Worm (Caenorhabditis elegans) whole organism, young adult: ENCODE results near the gene T28C6.7.

Source experiments
- B0261.1 ChIP-seq: sonication (generic microtip); optimal IDR thresholded peaks from 2 replicates; lab custom pipeline; 2016; ENCODE audit warnings: mild to moderate bottlenecking, missing genetic modification characterization, moderate library complexity, missing compliant biosample characterization
- B0336.3 ChIP-seq: fragments of 200-800 bp; sonication (Bioruptor generic); IDR thresholded peaks from 2 replicates; pipeline ENCODE4 v1.3.6; 2022; ENCODE audit warnings: missing genetic modification characterization, missing compliant biosample characterization
- D2030.7 ChIP-seq: fragments of 200-800 bp; sonication (Bioruptor generic); IDR thresholded peaks from 2 replicates; pipeline ENCODE4 v1.3.6; 2022; ENCODE audit warnings: missing genetic modification reagents, missing genetic modification characterization, missing compliant biosample characterization
- F23B12.7 ChIP-seq: sonication (generic microtip); optimal IDR thresholded peaks from 2 replicates; lab custom pipeline; 2017; ENCODE audit warnings: missing genetic modification characterization, mild to moderate bottlenecking, missing compliant biosample characterization, antibody characterized with exemption, moderate library complexity; ENCODE audit not compliant: insufficient read depth
- F33H1.4 ChIP-seq: fragments of 200-800 bp; sonication (Bioruptor generic); IDR thresholded peaks from 2 replicates; pipeline ENCODE4 v1.3.6; 2022; ENCODE audit warnings: missing genetic modification reagents, missing genetic modification characterization, missing compliant biosample characterization
- F37B4.10 ChIP-seq: fragments of 200-800 bp; sonication (Bioruptor generic); IDR thresholded peaks from 2 replicates; pipeline ENCODE4 v1.3.6; 2022; ENCODE audit warnings: missing genetic modification characterization, missing compliant biosample characterization
- F49E8.2 ChIP-seq: sonication (generic microtip); optimal IDR thresholded peaks from 3 replicates; lab custom pipeline; 2017; ENCODE audit warnings: missing genetic modification characterization, mild to moderate bottlenecking, missing compliant biosample characterization, antibody characterized with exemption, moderate library complexity; ENCODE audit not compliant: insufficient read depth
- F55B11.4 ChIP-seq: sonication (generic microtip); optimal IDR thresholded peaks from 2 replicates; lab custom pipeline; 2016; ENCODE audit warnings: missing compliant biosample characterization, missing genetic modification characterization, borderline replicate concordance; ENCODE audit not compliant: insufficient read depth
- T07F8.4 ChIP-seq: sonication (generic microtip); optimal IDR thresholded peaks from 2 replicates; lab custom pipeline; 2016; ENCODE audit warnings: mild to moderate bottlenecking, missing genetic modification characterization, moderate library complexity, missing compliant biosample characterization
- Y56A3A.18 ChIP-seq: fragments of 200-800 bp; sonication (Bioruptor generic); IDR thresholded peaks from 2 replicates; pipeline ENCODE4 v1.3.6; 2022; ENCODE audit warnings: missing genetic modification reagents, missing genetic modification characterization, missing compliant biosample characterization
- Y67H2A.10 ChIP-seq: fragments of 200-800 bp; sonication (Bioruptor generic); conservative IDR thresholded peaks from 2 replicates; pipeline ENCODE4 v1.3.6; 2022; ENCODE audit warnings: missing genetic modification reagents, missing genetic modification characterization, missing compliant biosample characterization
- Y79H2A.3 ChIP-seq: fragments of 200-800 bp; sonication (Bioruptor generic); conservative IDR thresholded peaks from 2 replicates; pipeline ENCODE4 v1.3.6; 2022; ENCODE audit warnings: missing genetic modification reagents, missing genetic modification characterization, missing compliant biosample characterization
- ama-1 ChIP-seq, 3 experiments: fragments of 150-350 bp in 1 of 3; sonication (generic microtip) in 2 of 3; optimal IDR thresholded peaks; 2 replicates each; lab custom pipeline; 2014 to 2018; ENCODE audit warnings: missing biosample characterization in 2 of 3, missing genetic modification characterization in 2 of 3, missing genetic modification reagents in 2 of 3
- aptf-3 ChIP-seq: fragments of 200-800 bp; sonication (Bioruptor generic); IDR thresholded peaks from 2 replicates; pipeline ENCODE4 v1.3.6; 2022; ENCODE audit warnings: missing genetic modification characterization, missing compliant biosample characterization
- atf-7 ChIP-seq: sonication (generic microtip); optimal IDR thresholded peaks from 2 replicates; lab custom pipeline; 2017; ENCODE audit warnings: mild to moderate bottlenecking, missing genetic modification characterization, missing compliant biosample characterization
- athp-1 ChIP-seq: sonication (generic microtip); optimal IDR thresholded peaks from 2 replicates; lab custom pipeline; 2017; ENCODE audit warnings: mild to moderate bottlenecking, missing genetic modification characterization, missing compliant biosample characterization
- attf-5 ChIP-seq: fragments of 200-800 bp; sonication (Bioruptor generic); optimal IDR thresholded peaks from 2 replicates; lab custom pipeline; 2018; ENCODE audit warnings: mild to moderate bottlenecking, missing genetic modification characterization, missing compliant biosample characterization
- bed-1 ChIP-seq: fragments of 200-800 bp; sonication (Bioruptor generic); IDR thresholded peaks from 2 replicates; pipeline ENCODE4 v1.3.6; 2022; ENCODE audit warnings: missing genetic modification reagents, missing genetic modification characterization, missing compliant biosample characterization
- cebp-2 ChIP-seq: fragments of 200-800 bp; sonication (Bioruptor generic); IDR thresholded peaks from 2 replicates; pipeline ENCODE4 v1.3.6; 2022; ENCODE audit warnings: missing genetic modification characterization, missing compliant biosample characterization
- ceh-27 ChIP-seq: fragments of 200-800 bp; sonication (Bioruptor generic); optimal IDR thresholded peaks from 2 replicates; lab custom pipeline; 2018; ENCODE audit warnings: mild to moderate bottlenecking, missing genetic modification characterization, moderate library complexity, missing compliant biosample characterization
- efl-1 ChIP-seq: fragments of 150-350 bp; optimal IDR thresholded peaks from 2 replicates; lab custom pipeline; 2014; ENCODE audit warnings: missing biosample characterization, missing genetic modification reagents, missing genetic modification characterization
- egl-18 ChIP-seq: fragments of 200-800 bp; sonication (Bioruptor generic); IDR thresholded peaks from 2 replicates; pipeline ENCODE4 v1.3.6; 2022; ENCODE audit warnings: missing genetic modification reagents, missing genetic modification characterization, missing compliant biosample characterization
- egrh-3 ChIP-seq: fragments of 200-800 bp; sonication (Bioruptor generic); IDR thresholded peaks from 2 replicates; pipeline ENCODE4 v1.3.6; 2022; ENCODE audit warnings: missing genetic modification reagents, missing genetic modification characterization, missing compliant biosample characterization
- ets-4 ChIP-seq: fragments of 200-800 bp; sonication (Bioruptor generic); optimal IDR thresholded peaks from 2 replicates; lab custom pipeline; 2018; ENCODE audit warnings: mild to moderate bottlenecking, missing genetic modification characterization, missing compliant biosample characterization
- him-1 ChIP-seq: sonication (generic microtip); optimal IDR thresholded peaks from 2 replicates; lab custom pipeline; 2016; ENCODE audit warnings: missing genotype, missing genetic modification reagents, missing genetic modification characterization, missing compliant biosample characterization
- hlh-12 ChIP-seq: sonication (generic microtip); optimal IDR thresholded peaks from 2 replicates; lab custom pipeline; 2016; ENCODE audit warnings: missing genetic modification characterization, missing compliant biosample characterization
- hlh-26 ChIP-seq: fragments of 200-800 bp; sonication (Bioruptor generic); conservative IDR thresholded peaks from 2 replicates; pipeline ENCODE4 v1.3.6; 2022; ENCODE audit warnings: missing genetic modification reagents, missing genetic modification characterization, missing compliant biosample characterization
- hmg-1.2 ChIP-seq: fragments of 200-800 bp; sonication (Bioruptor generic); IDR thresholded peaks from 2 replicates; pipeline ENCODE4 v1.3.6; 2022; ENCODE audit warnings: missing genetic modification reagents, missing genetic modification characterization, missing compliant biosample characterization
- hmg-20 ChIP-seq: fragments of 200-800 bp; sonication (Bioruptor generic); IDR thresholded peaks from 2 replicates; pipeline ENCODE4 v1.3.6; 2022; ENCODE audit warnings: missing genetic modification reagents, missing genetic modification characterization, missing compliant biosample characterization
- let-607 ChIP-seq, 2 experiments: fragments of 200-800 bp in 1 of 2; sonication (Bioruptor generic) in 1 of 2; sonication (generic microtip) in 1 of 2; optimal IDR thresholded peaks; 2 replicates each; lab custom pipeline; 2016 to 2018; ENCODE audit warnings: mild to moderate bottlenecking in 2 of 2, missing compliant biosample characterization in 2 of 2, missing genetic modification characterization in 2 of 2, moderate library complexity in 2 of 2, missing genotype in 1 of 2
- lin-40 ChIP-seq: sonication (generic microtip); optimal IDR thresholded peaks from 2 replicates; lab custom pipeline; 2016; ENCODE audit warnings: missing genetic modification characterization, mild to moderate bottlenecking, missing compliant biosample characterization, missing genotype, missing genetic modification reagents
- lir-1 ChIP-seq: fragments of 200-800 bp; sonication (Bioruptor generic); conservative IDR thresholded peaks from 2 replicates; pipeline ENCODE4 v1.3.6; 2022; ENCODE audit warnings: missing genetic modification reagents, missing genetic modification characterization, missing compliant biosample characterization
- lsy-27 ChIP-seq: sonication (generic microtip); optimal IDR thresholded peaks from 2 replicates; lab custom pipeline; 2017; ENCODE audit warnings: missing genetic modification characterization, mild to moderate bottlenecking, missing compliant biosample characterization, antibody characterized with exemption, missing genotype, borderline replicate concordance; ENCODE audit not compliant: insufficient read depth
- madf-10 ChIP-seq: sonication (generic microtip); optimal IDR thresholded peaks from 2 replicates; lab custom pipeline; 2016; ENCODE audit warnings: mild to moderate bottlenecking, missing genetic modification characterization, missing compliant biosample characterization
- madf-6 ChIP-seq: fragments of 200-800 bp; sonication (Bioruptor generic); IDR thresholded peaks from 2 replicates; pipeline ENCODE4 v1.3.6; 2022; ENCODE audit warnings: missing genetic modification reagents, missing genetic modification characterization, missing compliant biosample characterization
- mcd-1 ChIP-seq: fragments of 200-800 bp; sonication (Bioruptor generic); IDR thresholded peaks from 2 replicates; pipeline ENCODE4 v1.3.6; 2022; ENCODE audit warnings: missing genetic modification reagents, missing genetic modification characterization, missing compliant biosample characterization
- rcor-1 ChIP-seq: fragments of 200-800 bp; sonication (Bioruptor generic); IDR thresholded peaks from 2 replicates; pipeline ENCODE4 v1.3.6; 2022; ENCODE audit warnings: missing genetic modification reagents, missing genetic modification characterization, missing compliant biosample characterization
- rec-8 ChIP-seq, 2 experiments: sonication (generic microtip); optimal IDR thresholded peaks; 2 replicates each; lab custom pipeline; 2016; ENCODE audit warnings: mild to moderate bottlenecking in 2 of 2, missing genetic modification characterization in 2 of 2, missing genetic modification reagents in 2 of 2, missing genotype in 2 of 2, missing biosample characterization in 1 of 2, missing compliant biosample characterization in 1 of 2, moderate library complexity in 1 of 2
- rpc-1 ChIP-seq, 2 experiments: fragments of 150-350 bp in 1 of 2; sonication (generic microtip) in 1 of 2; optimal IDR thresholded peaks; 2 replicates each; lab custom pipeline; 2014 to 2018; ENCODE audit warnings: missing biosample characterization in 1 of 2, missing genetic modification characterization in 1 of 2, missing genetic modification reagents in 1 of 2, missing genotype in 1 of 2
- sdz-38 ChIP-seq: sonication (generic microtip); optimal IDR thresholded peaks from 2 replicates; lab custom pipeline; 2016; ENCODE audit warnings: missing genotype, missing genetic modification characterization, missing compliant biosample characterization
- sea-2 ChIP-seq: fragments of 200-800 bp; sonication (Bioruptor generic); IDR thresholded peaks from 2 replicates; pipeline ENCODE4 v1.3.6; 2022; ENCODE audit warnings: missing genetic modification characterization, missing compliant biosample characterization
- snpc-1.3 ChIP-seq: sonication (generic microtip); optimal IDR thresholded peaks from 2 replicates; lab custom pipeline; 2017; ENCODE audit warnings: missing genetic modification characterization, mild to moderate bottlenecking, missing compliant biosample characterization, antibody characterized with exemption, moderate library complexity, missing genotype, missing genetic modification reagents; ENCODE audit not compliant: insufficient read depth
- snpc-4 ChIP-seq, 5 experiments: fragments of 150-350 bp in 1 of 5; sonication (generic microtip) in 4 of 5; optimal IDR thresholded peaks; 2 replicates each; lab custom pipeline; 2014 to 2018; ENCODE audit warnings: missing genetic modification characterization in 5 of 5, missing biosample characterization in 3 of 5, antibody characterized with exemption in 2 of 5, mild to moderate bottlenecking in 2 of 5, missing compliant biosample characterization in 2 of 5, missing genotype in 2 of 5, moderate library complexity in 2 of 5, missing genetic modification reagents in 1 of 5
- somi-1 ChIP-seq: fragments of 200-800 bp; sonication (Bioruptor generic); optimal IDR thresholded peaks from 2 replicates; lab custom pipeline; 2018; ENCODE audit warnings: mild to moderate bottlenecking, missing genetic modification characterization, missing compliant biosample characterization
- tbx-9 ChIP-seq: sonication (generic microtip); optimal IDR thresholded peaks from 2 replicates; lab custom pipeline; 2016; ENCODE audit warnings: borderline replicate concordance, missing genetic modification characterization, inconsistent platforms, missing compliant biosample characterization
- ztf-3 ChIP-seq: fragments of 200-800 bp; sonication (Bioruptor generic); optimal IDR thresholded peaks from 2 replicates; lab custom pipeline; 2018; ENCODE audit warnings: mild to moderate bottlenecking, missing genetic modification characterization, missing compliant biosample characterization

Gene T28C6.7

DNA sequence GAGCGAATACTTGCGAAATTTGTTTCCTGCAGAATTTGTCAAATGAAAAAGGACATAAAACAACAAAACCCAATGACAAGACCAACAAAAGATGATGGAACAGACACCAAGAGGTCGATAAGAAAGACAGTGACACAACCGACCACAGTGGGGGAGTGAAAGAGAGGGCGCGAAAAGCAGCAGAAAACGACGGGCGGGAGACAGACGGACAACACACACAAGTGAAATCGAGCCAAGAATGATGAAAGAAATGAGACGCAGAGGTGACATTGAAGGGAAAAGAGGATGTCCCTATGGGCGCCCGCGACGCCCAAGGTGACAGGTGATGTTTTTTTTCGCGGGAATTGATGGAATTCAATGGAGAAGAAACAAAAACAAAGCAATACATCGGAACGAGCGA lies 38.5 kb downstream of the T28C6.7 start (continued):
- no peak for TF ChIP-seq T07F8.4
- no peak for TF ChIP-seq lsy-27
- peak; percentile 55 for TF ChIP-seq B0336.3 (GFP tag; lab: Robert Waterston, UW)
- TF ChIP-seq mcd-1 (GFP tag; lab: Robert Waterston, UW) = 0 out of 2 replicates have a peak, but pooled peaks have one; percentile 32
- no peak for TF ChIP-seq F49E8.2 (tag; lab: Kevin White, UChicago)
- peak; percentile 68 for TF ChIP-seq F23B12.7
- TF ChIP-seq snpc-1.3 = peak; percentile 33
- no peak for TF ChIP-seq ama-1 (optimal IDR thresholded peaks at IDR 0.05; lab: Kevin White, UChicago)
- TF ChIP-seq ama-1 (GFP tag; optimal IDR thresholded peaks at IDR 0.05; lab: Kevin White, UChicago) = no peak
- no peak for TF ChIP-seq rcor-1 (GFP tag; lab: Robert Waterston, UW)
- no peak for TF ChIP-seq F33H1.4 (GFP tag; lab: Robert Waterston, UW)
- peak; percentile 16 for TF ChIP-seq athp-1 (tag; lab: Kevin White, UChicago)
- no peak for TF ChIP-seq B0261.1
- TF ChIP-seq egl-18 (GFP tag; lab: Robert Waterston, UW) = no peak
- no peak for TF ChIP-seq rpc-1 (optimal IDR thresholded peaks at IDR 0.05; lab: Kevin White, UChicago)
- no peak for TF ChIP-seq rpc-1 (tag; optimal IDR thresholded peaks at IDR 0.05; lab: Kevin White, UChicago)
- TF ChIP-seq ztf-3 (GFP tag; lab: Kevin White, UChicago) = no peak
- TF ChIP-seq Y56A3A.18 = peak; percentile 77; the same call in 1 of the 2 replicates
- no peak for TF ChIP-seq him-1 (tag; lab: Kevin White, UChicago)
- TF ChIP-seq somi-1 (GFP tag; lab: Kevin White, UChicago) = peak; percentile 44
- no peak for TF ChIP-seq snpc-4 (GFP tag; optimal IDR thresholded peaks at IDR 0.05; lab: Kevin White, UChicago)
- peak in 2 of 4 experiments; percentile 30 to 41 for TF ChIP-seq snpc-4 (tag; optimal IDR thresholded peaks at IDR 0.05; lab: Kevin White, UChicago)
- TF ChIP-seq atf-7 (tag; lab: Kevin White, UChicago) = peak; percentile 17
- TF ChIP-seq hlh-26 (GFP tag; lab: Robert Waterston, UW) = no peak
- peak; percentile 55; the same call in 1 of the 2 replicates for TF ChIP-seq madf-6 (GFP tag; lab: Robert Waterston, UW)
- no peak for TF ChIP-seq bed-1 (GFP tag; lab: Robert Waterston, UW)
- no peak for TF ChIP-seq sea-2 (GFP tag; lab: Robert Waterston, UW)
- TF ChIP-seq hlh-12 (tag; lab: Kevin White, UChicago) = no peak
- TF ChIP-seq hmg-20 (GFP tag; lab: Robert Waterston, UW) = 0 out of 2 replicates have a peak, but pooled peaks have one; percentile 10
- TF ChIP-seq let-607 (tag; optimal IDR thresholded peaks at IDR 0.05; lab: Kevin White, UChicago) = peak; percentile 74 to 90
- no peak for TF ChIP-seq D2030.7
- no peak for TF ChIP-seq ceh-27 (GFP tag; lab: Kevin White, UChicago)
- TF ChIP-seq efl-1 (GFP tag; lab: Kevin White, UChicago) = peak; percentile 17
- TF ChIP-seq attf-5 (GFP tag; lab: Kevin White, UChicago) = peak; percentile 63
- TF ChIP-seq lin-40 (tag; lab: Kevin White, UChicago) = peak; percentile 38
- TF ChIP-seq egrh-3 (GFP tag; lab: Robert Waterston, UW) = peak; percentile 29; the same call in 1 of the 2 replicates
- no peak for TF ChIP-seq rec-8 (tag; optimal IDR thresholded peaks at IDR 0.05; lab: Kevin White, UChicago)
- no peak for TF ChIP-seq cebp-2 (GFP tag; lab: Robert Waterston, UW)
- TF ChIP-seq F55B11.4 (tag; lab: Kevin White, UChicago) = no peak
- TF ChIP-seq Y67H2A.10 (GFP tag; lab: Robert Waterston, UW) = no peak
- no peak for TF ChIP-seq sdz-38
- no peak for TF ChIP-seq Y79H2A.3 (GFP tag; lab: Robert Waterston, UW)
- no peak for TF ChIP-seq tbx-9 (tag; lab: Kevin White, UChicago)
- no peak for TF ChIP-seq lir-1
- peak; percentile 47 for TF ChIP-seq hmg-1.2 (GFP tag; lab: Robert Waterston, UW)
- TF ChIP-seq F37B4.10 (GFP tag; lab: Robert Waterston, UW) = no peak
- peak; percentile 68 for TF ChIP-seq ets-4 (GFP tag; lab: Kevin White, UChicago)
- TF ChIP-seq madf-10 (tag; lab: Kevin White, UChicago) = peak; percentile 23
- TF ChIP-seq aptf-3 = no peak
